Fruit fly (Drosophila melanogaster): ENCODE measurements around the gene CG18223.
A peak's percentile ranks its signal among the peaks of the same experiment; 100 is the strongest.

CG18223 gene

dm6 chr3L:18920219-18920618, at the start of gene CG18223:
TSS of gene CG18223 (minus strand) at chr3L:18920319.
- TF ChIP-seq bab1 (GFP tag; optimal IDR thresholded peaks at IDR 0.05), result no peak
- no peak for TF ChIP-seq tj (GFP tag; optimal IDR thresholded peaks at IDR 0.05)
- no peak for TF ChIP-seq cnc (optimal IDR thresholded peaks at IDR 0.05)
- TF ChIP-seq Hr96 (GFP tag; optimal IDR thresholded peaks at IDR 0.05), result no peak
- TF ChIP-seq CG7045 (GFP tag; optimal IDR thresholded peaks at IDR 0.05), result no peak
- TF ChIP-seq cic (GFP tag; optimal IDR thresholded peaks at IDR 0.05), result no peak
- TF ChIP-seq CG7101 (tag; optimal IDR thresholded peaks at IDR 0.05), result no peak
- TF ChIP-seq CG12768 (GFP tag; optimal IDR thresholded peaks at IDR 0.05), result no peak
- no peak for TF ChIP-seq pad (GFP tag; optimal IDR thresholded peaks at IDR 0.05)
- no peak for TF ChIP-seq CG1620 (GFP tag; optimal IDR thresholded peaks at IDR 0.05)
- TF ChIP-seq CG5204 (GFP tag; optimal IDR thresholded peaks at IDR 0.05), result no peak
- no peak for TF ChIP-seq CG14711 (tag; optimal IDR thresholded peaks at IDR 0.05)
- TF ChIP-seq kay (GFP tag; ENCODE audit: borderline replicate concordance), result no peak
- no peak for TF ChIP-seq CG33017 (tag; optimal IDR thresholded peaks at IDR 0.05)
- TF ChIP-seq toe (GFP tag; optimal IDR thresholded peaks at IDR 0.05), result no peak
- TF ChIP-seq CG11617 (GFP tag; optimal IDR thresholded peaks at IDR 0.05), result no peak
- no peak for TF ChIP-seq ovo (GFP tag; optimal IDR thresholded peaks at IDR 0.05)
- TF ChIP-seq Clk (GFP tag; optimal IDR thresholded peaks at IDR 0.05), result no peak
- TF ChIP-seq Crg-1 (GFP tag; optimal IDR thresholded peaks at IDR 0.05), result no peak
- TF ChIP-seq Mnt (GFP tag; optimal IDR thresholded peaks at IDR 0.05), result no peak

- TF ChIP-seq cnc (optimal IDR thresholded peaks at IDR 0.05) (no peak), CG33017 (tag; optimal IDR thresholded peaks at IDR 0.05) (no peak), tj (GFP tag; optimal IDR thresholded peaks at IDR 0.05) (no peak), CG7101 (tag; optimal IDR thresholded peaks at IDR 0.05) (no peak), toe (GFP tag; optimal IDR thresholded peaks at IDR 0.05) (no peak), CG5204 (GFP tag; optimal IDR thresholded peaks at IDR 0.05) (no peak), pad (GFP tag; optimal IDR thresholded peaks at IDR 0.05) (no peak), ovo (GFP tag; optimal IDR thresholded peaks at IDR 0.05) (no peak), CG11617 (GFP tag; optimal IDR thresholded peaks at IDR 0.05) (no peak), cic (GFP tag; optimal IDR thresholded peaks at IDR 0.05) (no peak)
These were observed 48.3 kb upstream of the CG18223 start for dm6 chr3L:18968193-18968969.

- TF ChIP-seq Mnt (GFP tag; optimal IDR thresholded peaks at IDR 0.05) (no peak), pad (GFP tag; optimal IDR thresholded peaks at IDR 0.05) (peak; percentile 97)
These were observed 36.9 kb upstream of the CG18223 start for dm6 chr3L:18957032-18957431.

dm6 chr3L:18952399-18952798, 32.3 kb upstream of the CG18223 start:
- TF ChIP-seq CG12768 (GFP tag; optimal IDR thresholded peaks at IDR 0.05), result no peak
- TF ChIP-seq cnc (optimal IDR thresholded peaks at IDR 0.05), result no peak
- no peak for TF ChIP-seq Mnt (GFP tag; optimal IDR thresholded peaks at IDR 0.05)
- TF ChIP-seq CG14711 (tag; optimal IDR thresholded peaks at IDR 0.05), result no peak
- no peak for TF ChIP-seq Clk (GFP tag; optimal IDR thresholded peaks at IDR 0.05)
- no peak for TF ChIP-seq CG7045 (GFP tag; optimal IDR thresholded peaks at IDR 0.05)
- no peak for TF ChIP-seq kay (GFP tag; ENCODE audit: borderline replicate concordance)
- TF ChIP-seq CG11617 (GFP tag; optimal IDR thresholded peaks at IDR 0.05), result no peak
- no peak for TF ChIP-seq pad (GFP tag; optimal IDR thresholded peaks at IDR 0.05)
- TF ChIP-seq ovo (GFP tag; optimal IDR thresholded peaks at IDR 0.05), result no peak
- no peak for TF ChIP-seq CG7101 (tag; optimal IDR thresholded peaks at IDR 0.05)
- no peak for TF ChIP-seq cic (GFP tag; optimal IDR thresholded peaks at IDR 0.05)
- no peak for TF ChIP-seq tj (GFP tag; optimal IDR thresholded peaks at IDR 0.05)
- no peak for TF ChIP-seq toe (GFP tag; optimal IDR thresholded peaks at IDR 0.05)
- TF ChIP-seq CG5204 (GFP tag; optimal IDR thresholded peaks at IDR 0.05), result no peak
- no peak for TF ChIP-seq Crg-1 (GFP tag; optimal IDR thresholded peaks at IDR 0.05)
- no peak for TF ChIP-seq bab1 (GFP tag; optimal IDR thresholded peaks at IDR 0.05)

- TF ChIP-seq Hr96 (GFP tag; optimal IDR thresholded peaks at IDR 0.05) (no peak), CG14711 (tag; optimal IDR thresholded peaks at IDR 0.05) (no peak), CG1620 (GFP tag; optimal IDR thresholded peaks at IDR 0.05) (no peak), Clk (GFP tag; optimal IDR thresholded peaks at IDR 0.05) (no peak), kay (GFP tag; ENCODE audit: borderline replicate concordance) (no peak), CG12768 (GFP tag; optimal IDR thresholded peaks at IDR 0.05) (no peak), CG33017 (tag; optimal IDR thresholded peaks at IDR 0.05) (no peak), ovo (GFP tag; optimal IDR thresholded peaks at IDR 0.05) (peak; percentile 54), CG5204 (GFP tag; optimal IDR thresholded peaks at IDR 0.05) (no peak), pad (GFP tag; optimal IDR thresholded peaks at IDR 0.05) (no peak), Mnt (GFP tag; optimal IDR thresholded peaks at IDR 0.05) (no peak), cnc (optimal IDR thresholded peaks at IDR 0.05) (no peak), Crg-1 (GFP tag; optimal IDR thresholded peaks at IDR 0.05) (no peak), bab1 (GFP tag; optimal IDR thresholded peaks at IDR 0.05) (peak; percentile 33), CG11617 (GFP tag; optimal IDR thresholded peaks at IDR 0.05) (no peak), CG7101 (tag; optimal IDR thresholded peaks at IDR 0.05) (no peak), CG7045 (GFP tag; optimal IDR thresholded peaks at IDR 0.05) (no peak), cic (GFP tag; optimal IDR thresholded peaks at IDR 0.05) (peak; percentile 9), tj (GFP tag; optimal IDR thresholded peaks at IDR 0.05) (peak; percentile 22), toe (GFP tag; optimal IDR thresholded peaks at IDR 0.05) (no peak)
These were observed 30.2 kb upstream of the CG18223 start, which contains the start of gene CG6836 for dm6 chr3L:18950359-18950758. TSS of gene CG6836 (plus strand) at chr3L:18950629.

- no peak for TF ChIP-seq Hr96 (GFP tag; optimal IDR thresholded peaks at IDR 0.05)
- peak; percentile 29 for TF ChIP-seq bab1 (GFP tag; optimal IDR thresholded peaks at IDR 0.05)
- TF ChIP-seq CG7101 (tag; optimal IDR thresholded peaks at IDR 0.05), result no peak
- TF ChIP-seq CG12768 (GFP tag; optimal IDR thresholded peaks at IDR 0.05), result peak; percentile 3
These were observed 29.0 kb upstream of the CG18223 start for dm6 chr3L:18949137-18949536.

All from whole organism, adult.